Fruit fly (Drosophila melanogaster) whole organism, embryonic: ENCODE measurements around the gene Nepl9.

ENCODE experiments used
- Adf1 ChIP-seq: fragments of 200-800 bp; sonication (Bioruptor generic); IDR thresholded peaks from 2 replicates; pipeline ENCODE4 v1.3.6; 2022; ENCODE audit warnings: missing biosample characterization, missing genetic modification characterization
- Blimp-1 ChIP-seq: fragments of 200-800 bp; sonication (Bioruptor generic); optimal IDR thresholded peaks from 3 replicates; lab custom pipeline; 2018; ENCODE audit warnings: missing biosample characterization, missing genetic modification characterization, mild to moderate bottlenecking, moderate library complexity, missing genetic modification reagents
- CG12744 ChIP-seq: fragments of 200-800 bp; sonication (Bioruptor generic); optimal IDR thresholded peaks from 2 replicates; lab custom pipeline; 2016; ENCODE audit warnings: missing biosample characterization, missing genetic modification characterization
- CG12942 ChIP-seq: fragments of 200-800 bp; sonication (Bioruptor generic); optimal IDR thresholded peaks from 3 replicates; lab custom pipeline; 2016; ENCODE audit warnings: missing biosample characterization, missing genetic modification characterization
- CG1529 ChIP-seq: fragments of 200-800 bp; sonication (Bioruptor generic); optimal IDR thresholded peaks from 3 replicates; lab custom pipeline; 2018; ENCODE audit warnings: missing biosample characterization, missing genetic modification characterization
- CG15696 ChIP-seq: fragments of 200-800 bp; sonication (Bioruptor generic); optimal IDR thresholded peaks from 2 replicates; lab custom pipeline; 2019; ENCODE audit warnings: missing biosample characterization, mild to moderate bottlenecking, missing genetic modification characterization, moderate library complexity
- CG1647 ChIP-seq: fragments of 200-800 bp; sonication (Bioruptor generic); optimal IDR thresholded peaks from 3 replicates; lab custom pipeline; 2016; ENCODE audit warnings: missing biosample characterization, missing genetic modification characterization
- CG16779 ChIP-seq: fragments of 200-800 bp; sonication (Bioruptor generic); IDR thresholded peaks from 2 replicates; pipeline ENCODE4 v1.3.6; 2022; ENCODE audit warnings: missing biosample characterization, missing genetic modification characterization
- CG16815 ChIP-seq: fragments of 200-800 bp; sonication (Bioruptor generic); optimal IDR thresholded peaks from 3 replicates; lab custom pipeline; 2017; ENCODE audit warnings: missing biosample characterization, mild to moderate bottlenecking, missing genetic modification characterization
- CG17361 ChIP-seq: fragments of 200-800 bp; sonication (Bioruptor generic); IDR thresholded peaks from 3 replicates; pipeline ENCODE4 v1.3.6; 2022; ENCODE audit warnings: missing biosample characterization, missing genetic modification characterization
- CG17385 ChIP-seq: fragments of 200-800 bp; sonication (Bioruptor generic); optimal IDR thresholded peaks from 3 replicates; lab custom pipeline; 2018; ENCODE audit warnings: missing biosample characterization, mild to moderate bottlenecking, missing genetic modification characterization
- CG2712 ChIP-seq: fragments of 200-800 bp; optimal IDR thresholded peaks from 3 replicates; lab custom pipeline; 2019; ENCODE audit warnings: missing biosample characterization, mild to moderate bottlenecking, missing genetic modification characterization, moderate library complexity
- CG30020 ChIP-seq: fragments of 200-800 bp; optimal IDR thresholded peaks from 2 replicates; lab custom pipeline; 2019; ENCODE audit warnings: missing biosample characterization, mild to moderate bottlenecking, missing genetic modification characterization, moderate library complexity
- CG3065 ChIP-seq: fragments of 200-800 bp; sonication (Bioruptor generic); optimal IDR thresholded peaks from 2 replicates; lab custom pipeline; 2016; ENCODE audit warnings: missing biosample characterization, missing genetic modification characterization
- CG31224 ChIP-seq: fragments of 200-800 bp; sonication (Bioruptor generic); IDR thresholded peaks from 2 replicates; pipeline ENCODE4 v1.3.6; 2022; ENCODE audit warnings: missing biosample characterization, missing genetic modification characterization
- CG4617 ChIP-seq: fragments of 200-800 bp; sonication (Bioruptor generic); optimal IDR thresholded peaks from 3 replicates; lab custom pipeline; 2016; ENCODE audit warnings: missing biosample characterization, missing genetic modification characterization, borderline replicate concordance
- CG7271 ChIP-seq: fragments of 200-800 bp; sonication (Bioruptor generic); optimal IDR thresholded peaks from 2 replicates; lab custom pipeline; 2018; ENCODE audit warnings: missing biosample characterization, mild to moderate bottlenecking, missing genetic modification characterization, moderate library complexity
- CG8765 ChIP-seq: fragments of 200-800 bp; sonication (Bioruptor generic); IDR thresholded peaks from 2 replicates; pipeline ENCODE4 v1.3.6; 2022; ENCODE audit warnings: missing biosample characterization, missing genetic modification characterization
- CHES-1-like ChIP-seq: fragments of 200-800 bp; sonication (Bioruptor generic); optimal IDR thresholded peaks from 2 replicates; lab custom pipeline; 2016; ENCODE audit warnings: missing biosample characterization, missing genetic modification characterization
- D ChIP-seq, 2 experiments: fragments of 200-800 bp in 1 of 2; fragments of >200 bp in 1 of 2; sonication (Bioruptor generic) in 1 of 2; optimal IDR thresholded peaks; 2 replicates in 1 of 2; 3 replicates in 1 of 2; lab custom pipeline; 2017; ENCODE audit warnings: mild to moderate bottlenecking in 1 of 2, missing biosample characterization in 1 of 2, missing genetic modification characterization in 1 of 2, missing genetic modification reagents in 1 of 2
- Dll ChIP-seq: fragments of 200-800 bp; sonication (Bioruptor generic); IDR thresholded peaks from 4 replicates; pipeline ENCODE4 v1.3.6; 2022; ENCODE audit warnings: missing biosample characterization, missing genetic modification characterization; ENCODE audit not compliant: partially characterized antibody
- Doc2 ChIP-seq: fragments of 200-800 bp; sonication (Bioruptor generic); IDR thresholded peaks from 2 replicates; pipeline ENCODE4 v1.3.6; 2022; ENCODE audit warnings: missing biosample characterization, missing genetic modification characterization
- E2f2 ChIP-seq: fragments of 200-800 bp; sonication (Bioruptor generic); IDR thresholded peaks from 2 replicates; pipeline ENCODE4 v1.3.6; 2022; ENCODE audit warnings: missing biosample characterization, missing genetic modification characterization
- Fer1 ChIP-seq: fragments of 200-800 bp; sonication (Bioruptor generic); optimal IDR thresholded peaks from 2 replicates; lab custom pipeline; 2017; ENCODE audit warnings: missing biosample characterization, mild to moderate bottlenecking, missing genetic modification characterization
- HLHmδ ChIP-seq: fragments of 200-800 bp; sonication (Bioruptor generic); optimal IDR thresholded peaks from 2 replicates; lab custom pipeline; 2018; ENCODE audit warnings: missing biosample characterization, mild to moderate bottlenecking, missing genetic modification characterization, moderate library complexity
- Hand ChIP-seq: fragments of 200-800 bp; sonication (Bioruptor generic); optimal IDR thresholded peaks from 2 replicates; lab custom pipeline; 2017; ENCODE audit warnings: mild to moderate bottlenecking, missing biosample characterization, missing genetic modification reagents, missing genetic modification characterization
- Max ChIP-seq: fragments of 200-800 bp; sonication (Bioruptor generic); optimal IDR thresholded peaks from 2 replicates; lab custom pipeline; 2016; ENCODE audit warnings: missing biosample characterization, mild to moderate bottlenecking, missing genetic modification characterization
- Opbp ChIP-seq: fragments of 200-800 bp; sonication (Bioruptor generic); IDR thresholded peaks from 3 replicates; pipeline ENCODE4 v1.3.6; 2022; ENCODE audit warnings: missing biosample characterization, missing genetic modification characterization; ENCODE audit not compliant: partially characterized antibody
- abd-A ChIP-seq: fragments of 200-800 bp; sonication (Bioruptor generic); optimal IDR thresholded peaks from 3 replicates; lab custom pipeline; 2019; ENCODE audit warnings: missing biosample characterization, mild to moderate bottlenecking, missing genetic modification characterization, moderate library complexity
- ac ChIP-seq: fragments of 200-800 bp; sonication (Bioruptor generic); optimal IDR thresholded peaks from 3 replicates; lab custom pipeline; 2017; ENCODE audit warnings: missing biosample characterization, mild to moderate bottlenecking, missing genetic modification characterization
- aop ChIP-seq: fragments of 200-800 bp; sonication (Bioruptor generic); IDR thresholded peaks from 2 replicates; pipeline ENCODE4 v1.3.6; 2022; ENCODE audit warnings: missing biosample characterization, missing genetic modification characterization
- ato ChIP-seq: fragments of 200-800 bp; sonication (Bioruptor generic); IDR thresholded peaks from 2 replicates; pipeline ENCODE4 v1.3.6; 2022; ENCODE audit warnings: missing biosample characterization, missing genetic modification characterization; ENCODE audit not compliant: partially characterized antibody
- bbx ChIP-seq: fragments of 200-800 bp; sonication (Bioruptor generic); IDR thresholded peaks from 2 replicates; pipeline ENCODE4 v1.3.6; 2022; ENCODE audit warnings: missing biosample characterization, missing genetic modification characterization; ENCODE audit not compliant: partially characterized antibody
- dati ChIP-seq: fragments of 200-800 bp; sonication (Bioruptor generic); IDR thresholded peaks from 2 replicates; pipeline ENCODE4 v1.3.6; 2022; ENCODE audit warnings: missing biosample characterization, missing genetic modification characterization
- dpn ChIP-seq, 2 experiments: fragments of 200-800 bp; sonication (Bioruptor generic); optimal IDR thresholded peaks; 3 replicates each; lab custom pipeline; 2016; ENCODE audit warnings: missing biosample characterization in 2 of 2, missing genetic modification characterization in 2 of 2
- emc ChIP-seq: fragments of 200-800 bp; sonication (Bioruptor generic); optimal IDR thresholded peaks from 2 replicates; lab custom pipeline; 2016; ENCODE audit warnings: missing biosample characterization, missing genetic modification characterization
- fru ChIP-seq: fragments of >200 bp; optimal IDR thresholded peaks from 2 replicates; lab custom pipeline; 2017
- gsb-n ChIP-seq: fragments of 200-800 bp; sonication (Bioruptor generic); optimal IDR thresholded peaks from 3 replicates; lab custom pipeline; 2018; ENCODE audit warnings: missing biosample characterization, mild to moderate bottlenecking, missing genetic modification characterization
- org-1 ChIP-seq: fragments of 200-800 bp; sonication (Bioruptor generic); optimal IDR thresholded peaks from 2 replicates; lab custom pipeline; 2017; ENCODE audit warnings: missing biosample characterization, missing genetic modification characterization
- otp ChIP-seq: fragments of 200-800 bp; sonication (Bioruptor generic); IDR thresholded peaks from 3 replicates; pipeline ENCODE4, ENCODE4 v1.3.6; 2022; ENCODE audit warnings: missing biosample characterization, missing genetic modification characterization
- pita ChIP-seq: fragments of 200-800 bp; sonication (Bioruptor generic); optimal IDR thresholded peaks from 2 replicates; lab custom pipeline; 2017; ENCODE audit warnings: missing biosample characterization, mild to moderate bottlenecking, missing genetic modification characterization
- row ChIP-seq: fragments of 200-800 bp; sonication (Bioruptor generic); IDR thresholded peaks from 3 replicates; pipeline ENCODE4 v1.3.6; 2022; ENCODE audit warnings: missing biosample characterization, missing genetic modification characterization
- schlank ChIP-seq: fragments of 200-800 bp; sonication (Bioruptor generic); optimal IDR thresholded peaks from 2 replicates; lab custom pipeline; 2018; ENCODE audit warnings: missing biosample characterization, mild to moderate bottlenecking, missing genetic modification characterization
- sens-2 ChIP-seq: fragments of 200-800 bp; sonication (Bioruptor generic); IDR thresholded peaks from 2 replicates; pipeline ENCODE4 v1.3.6; 2022; ENCODE audit warnings: missing biosample characterization, missing genetic modification characterization
- shn ChIP-seq: fragments of 200-800 bp; sonication (Bioruptor generic); optimal IDR thresholded peaks from 3 replicates; lab custom pipeline; 2016; ENCODE audit warnings: missing biosample characterization, missing genetic modification characterization
- tap ChIP-seq: fragments of 200-800 bp; optimal IDR thresholded peaks from 3 replicates; lab custom pipeline; 2019; ENCODE audit warnings: missing biosample characterization, mild to moderate bottlenecking, missing genetic modification characterization, moderate library complexity
- tll ChIP-seq, 2 experiments: fragments of 200-800 bp in 1 of 2; fragments of >200 bp in 1 of 2; sonication (Bioruptor generic) in 1 of 2; optimal IDR thresholded peaks; 2 replicates each; lab custom pipeline; 2017 to 2019; ENCODE audit warnings: missing biosample characterization in 2 of 2, missing genetic modification characterization in 2 of 2, mild to moderate bottlenecking in 1 of 2, moderate library complexity in 1 of 2
- tna ChIP-seq: fragments of 200-800 bp; sonication (Bioruptor generic); IDR thresholded peaks from 2 replicates; pipeline ENCODE4 v1.3.6; 2022; ENCODE audit warnings: missing biosample characterization, missing genetic modification characterization; ENCODE audit not compliant: partially characterized antibody
- tup ChIP-seq: fragments of 200-800 bp; sonication (Bioruptor generic); optimal IDR thresholded peaks from 2 replicates; lab custom pipeline; 2016; ENCODE audit warnings: missing biosample characterization, mild to moderate bottlenecking, missing genetic modification characterization, moderate library complexity
- vfl ChIP-seq: fragments of 200-800 bp; sonication (Bioruptor generic); optimal IDR thresholded peaks from 2 replicates; lab custom pipeline; 2016; ENCODE audit warnings: missing biosample characterization, missing genetic modification characterization
- wdn ChIP-seq: fragments of 200-800 bp; sonication (Bioruptor generic); IDR thresholded peaks from 2 replicates; pipeline ENCODE4 v1.3.6; 2022; ENCODE audit warnings: missing biosample characterization, missing genetic modification characterization

Gene Nepl9

dm6 chr2L:16880930-16881329 is 43.9 kb upstream of the Nepl9 start (continued):
- peak; percentile 42 for TF ChIP-seq Fer1
- TF ChIP-seq row: peak; percentile 15; the same call in 1 of the 3 replicates
- no peak for TF ChIP-seq CG2712 (tag; lab: Kevin White, UChicago)
- TF ChIP-seq CG17385: no peak
- TF ChIP-seq CG4617 (GFP tag; lab: Kevin White, UChicago): no peak
- no peak for TF ChIP-seq schlank (tag; lab: Kevin White, UChicago)
- TF ChIP-seq CG30020 (tag; lab: Kevin White, UChicago): no peak
- no peak for TF ChIP-seq CG12942
- TF ChIP-seq shn (GFP tag; lab: Kevin White, UChicago): no peak
- TF ChIP-seq CG1529 (GFP tag; lab: Kevin White, UChicago): no peak
- no peak for TF ChIP-seq HLHmδ (GFP tag; lab: Kevin White, UChicago)
- no peak for TF ChIP-seq CG16815 (GFP tag; lab: Kevin White, UChicago)
- no peak for TF ChIP-seq CG8765 (GFP tag; lab: Robert Waterston, UW)
- TF ChIP-seq Adf1: peak; percentile 32; the same call in 1 of the 2 replicates
- TF ChIP-seq Doc2: no peak
- no peak for TF ChIP-seq abd-A (tag; lab: Kevin White, UChicago)
- TF ChIP-seq vfl: no peak
- TF ChIP-seq dpn (GFP tag; optimal IDR thresholded peaks at IDR 0.05; lab: Kevin White, UChicago): no peak
- no peak for TF ChIP-seq gsb-n
- no peak for TF ChIP-seq CG3065 (GFP tag; lab: Kevin White, UChicago)
- TF ChIP-seq emc: no peak
- no peak for TF ChIP-seq tll (GFP tag; optimal IDR thresholded peaks at IDR 0.05; lab: Kevin White, UChicago)
- TF ChIP-seq org-1 (GFP tag; lab: Kevin White, UChicago): no peak
- TF ChIP-seq dati (GFP tag; lab: Robert Waterston, UW): no peak
- no peak for TF ChIP-seq tap (tag; lab: Kevin White, UChicago)
- TF ChIP-seq CG1647: no peak
- no peak for TF ChIP-seq D (optimal IDR thresholded peaks at IDR 0.05; lab: Kevin White, UChicago)
- TF ChIP-seq D (GFP tag; optimal IDR thresholded peaks at IDR 0.05; lab: Kevin White, UChicago): no peak
- TF ChIP-seq ato (GFP tag; lab: Robert Waterston, UW): no peak
- TF ChIP-seq Blimp-1: no peak
- no peak for TF ChIP-seq CG7271 (tag; lab: Kevin White, UChicago)
- no peak for TF ChIP-seq tup (GFP tag; lab: Kevin White, UChicago)
- no peak for TF ChIP-seq CG16779
- TF ChIP-seq CG15696 (tag; lab: Kevin White, UChicago): no peak
- TF ChIP-seq CG31224 (GFP tag; lab: Robert Waterston, UW): no peak
- TF ChIP-seq CHES-1-like: no peak
- no peak for TF ChIP-seq Opbp
- no peak for TF ChIP-seq ac
- TF ChIP-seq fru (lab: Kevin White, UChicago): no peak
- no peak for TF ChIP-seq Hand
- TF ChIP-seq pita (GFP tag; lab: Kevin White, UChicago): no peak
- no peak for TF ChIP-seq Max (GFP tag; lab: Kevin White, UChicago)
- TF ChIP-seq tna (GFP tag; lab: Robert Waterston, UW): 0 out of 2 replicates have a peak, but pooled peaks have one; percentile 12
- TF ChIP-seq CG17361 (GFP tag; lab: Robert Waterston, UW): no peak
- TF ChIP-seq aop (GFP tag; lab: Robert Waterston, UW): no peak
- TF ChIP-seq sens-2: no peak
- no peak for TF ChIP-seq CG12744 (GFP tag; lab: Kevin White, UChicago)
- TF ChIP-seq bbx (GFP tag; lab: Robert Waterston, UW): peak; percentile 47; the same call in 1 of the 2 replicates
- no peak for TF ChIP-seq Dll (GFP tag; lab: Robert Waterston, UW)
- TF ChIP-seq otp (GFP tag; lab: Robert Waterston, UW): no peak
- no peak for TF ChIP-seq E2f2
- no peak for TF ChIP-seq wdn
